Worm (Caenorhabditis elegans): ENCODE data around the gene tps-2.

ce11 chrII:14588162-14588561, 12.5 kb upstream of the tps-2 start, which contains the start of gene nspb-10:
- TF ChIP-seq W03F9.2 (tag; optimal IDR thresholded peaks at IDR 0.05) (no peak), dao-5 (tag; optimal IDR thresholded peaks at IDR 0.05) (no peak), him-1 (tag; optimal IDR thresholded peaks at IDR 0.05) (no peak)

Data from whole organism, L4/young adult.